Worm (Caenorhabditis elegans) whole organism, midembryonic: ENCODE measurements around the gene sir-2.3.

Experiments
- T22C8.4 ChIP-seq: fragments of 200-800 bp; sonication (Bioruptor generic); IDR thresholded peaks from 2 replicates; pipeline ENCODE4 v1.3.6; 2022; ENCODE audit warnings: missing genetic modification characterization, missing compliant biosample characterization
- cog-1 ChIP-seq: sonication (generic microtip); optimal IDR thresholded peaks from 2 replicates; lab custom pipeline; 2016; ENCODE audit warnings: missing genetic modification characterization, missing compliant biosample characterization
- flt-1 ChIP-seq: fragments of 200-800 bp; sonication (Bioruptor generic); IDR thresholded peaks from 2 replicates; pipeline ENCODE4 v1.3.6; 2022; ENCODE audit warnings: missing genetic modification characterization, missing compliant biosample characterization
- klf-2 ChIP-seq: fragments of 200-800 bp; sonication (Bioruptor generic); conservative IDR thresholded peaks from 2 replicates; pipeline ENCODE4 v1.3.6; 2022; ENCODE audit warnings: missing genetic modification reagents, missing genetic modification characterization, missing compliant biosample characterization
- med-1 ChIP-seq: sonication (generic microtip); optimal IDR thresholded peaks from 2 replicates; lab custom pipeline; 2017; ENCODE audit warnings: missing genetic modification characterization, mild to moderate bottlenecking, missing compliant biosample characterization, antibody characterized with exemption, missing genetic modification reagents; ENCODE audit not compliant: insufficient read depth
- ref-1 ChIP-seq: fragments of 200-800 bp; sonication (Bioruptor generic); conservative IDR thresholded peaks from 2 replicates; pipeline ENCODE4 v1.3.6; 2022; ENCODE audit warnings: missing genetic modification reagents, missing genetic modification characterization, missing compliant biosample characterization
- ztf-23 ChIP-seq: fragments of 200-800 bp; sonication (Bioruptor generic); IDR thresholded peaks from 2 replicates; pipeline ENCODE4 v1.3.6; 2022; ENCODE audit warnings: missing genetic modification reagents, missing genetic modification characterization, missing compliant biosample characterization

ce11 chrX:13364897-13365296 is 33.4 kb downstream of the sir-2.3 start, which contains the start of gene C49F8.1:
- no peak for TF ChIP-seq med-1 (GFP tag; lab: Kevin White, UChicago)
- TF ChIP-seq ztf-23 (GFP tag; lab: Robert Waterston, UW) = no peak
- no peak for TF ChIP-seq T22C8.4 (GFP tag; lab: Robert Waterston, UW)
- TF ChIP-seq flt-1 (GFP tag; lab: Robert Waterston, UW) = no peak
- TF ChIP-seq klf-2 (GFP tag; lab: Robert Waterston, UW) = no peak
- no peak for TF ChIP-seq cog-1
- no peak for TF ChIP-seq ref-1 (GFP tag; lab: Robert Waterston, UW)
